Fruit fly (Drosophila melanogaster) whole organism, embryonic: ENCODE measurements around the gene asl.

Experiments
- CG11085 ChIP-seq: fragments of 200-800 bp; sonication (Bioruptor generic); IDR thresholded peaks from 2 replicates; pipeline ENCODE4 v1.3.6; 2022; ENCODE audit warnings: missing biosample characterization, missing genetic modification characterization
- CG11696 ChIP-seq: fragments of 200-800 bp; sonication (Bioruptor generic); IDR thresholded peaks from 2 replicates; pipeline ENCODE4 v1.3.6; 2022; ENCODE audit warnings: missing biosample characterization, missing genetic modification characterization
- CG15011 ChIP-seq: fragments of 200-800 bp; sonication (Bioruptor generic); optimal IDR thresholded peaks from 3 replicates; lab custom pipeline; 2018; ENCODE audit warnings: missing biosample characterization, mild to moderate bottlenecking, missing genetic modification characterization
- CG15073 ChIP-seq: fragments of 200-800 bp; sonication (Bioruptor generic); optimal IDR thresholded peaks from 2 replicates; lab custom pipeline; 2016; ENCODE audit warnings: missing biosample characterization, missing genetic modification characterization
- CG15269 ChIP-seq: fragments of 200-800 bp; sonication (Bioruptor generic); optimal IDR thresholded peaks from 2 replicates; lab custom pipeline; 2018; ENCODE audit warnings: missing biosample characterization, mild to moderate bottlenecking, missing genetic modification characterization, moderate library complexity
- CG15696 ChIP-seq: fragments of 200-800 bp; sonication (Bioruptor generic); optimal IDR thresholded peaks from 2 replicates; lab custom pipeline; 2019; ENCODE audit warnings: missing biosample characterization, mild to moderate bottlenecking, missing genetic modification characterization, moderate library complexity
- CG1603 ChIP-seq: fragments of 200-800 bp; sonication (Bioruptor generic); optimal IDR thresholded peaks from 2 replicates; lab custom pipeline; 2019; ENCODE audit warnings: missing biosample characterization, mild to moderate bottlenecking, missing genetic modification characterization, moderate library complexity
- CG1792 ChIP-seq: fragments of 200-800 bp; sonication (Bioruptor generic); optimal IDR thresholded peaks from 2 replicates; lab custom pipeline; 2016; ENCODE audit warnings: missing biosample characterization, missing genetic modification characterization
- CG18262 ChIP-seq: fragments of 200-800 bp; optimal IDR thresholded peaks from 3 replicates; lab custom pipeline; 2019; ENCODE audit warnings: missing biosample characterization, mild to moderate bottlenecking, missing genetic modification characterization, moderate library complexity
- CG2120 ChIP-seq: fragments of 200-800 bp; sonication (Bioruptor generic); optimal IDR thresholded peaks from 3 replicates; lab custom pipeline; 2016; ENCODE audit warnings: missing biosample characterization, missing genetic modification characterization
- CG5953 ChIP-seq: fragments of 200-800 bp; sonication (Bioruptor generic); IDR thresholded peaks from 2 replicates; pipeline ENCODE4 v1.3.6; 2022; ENCODE audit warnings: missing biosample characterization, missing genetic modification characterization
- CG6813 ChIP-seq: fragments of 200-800 bp; sonication (Bioruptor generic); optimal IDR thresholded peaks from 2 replicates; lab custom pipeline; 2017; ENCODE audit warnings: missing biosample characterization, missing genetic modification characterization, mild to moderate bottlenecking, moderate library complexity, missing genetic modification reagents
- Chrac-16 ChIP-seq: fragments of 200-800 bp; sonication (Bioruptor generic); optimal IDR thresholded peaks from 3 replicates; lab custom pipeline; 2016; ENCODE audit warnings: missing biosample characterization, missing genetic modification characterization
- Dp ChIP-seq: fragments of 200-800 bp; sonication (Bioruptor generic); optimal IDR thresholded peaks from 2 replicates; lab custom pipeline; 2018; ENCODE audit warnings: missing biosample characterization, mild to moderate bottlenecking, missing genetic modification characterization, moderate library complexity
- E2f2 ChIP-seq: fragments of 200-800 bp; sonication (Bioruptor generic); IDR thresholded peaks from 2 replicates; pipeline ENCODE4 v1.3.6; 2022; ENCODE audit warnings: missing biosample characterization, missing genetic modification characterization
- HLH54F ChIP-seq: fragments of 200-800 bp; sonication (Bioruptor generic); optimal IDR thresholded peaks from 3 replicates; lab custom pipeline; 2016; ENCODE audit warnings: missing biosample characterization, missing genetic modification characterization
- Hey ChIP-seq: fragments of 200-800 bp; sonication (Bioruptor generic); optimal IDR thresholded peaks from 3 replicates; lab custom pipeline; 2018; ENCODE audit warnings: missing biosample characterization, mild to moderate bottlenecking, missing genetic modification characterization
- Lhr ChIP-seq: fragments of 200-800 bp; sonication (Bioruptor generic); optimal IDR thresholded peaks from 3 replicates; lab custom pipeline; 2017; ENCODE audit warnings: mild to moderate bottlenecking, missing biosample characterization, missing genetic modification reagents, missing genetic modification characterization
- Lpt ChIP-seq: fragments of >200 bp; optimal IDR thresholded peaks from 2 replicates; lab custom pipeline; 2018; ENCODE audit warnings: missing biosample characterization, missing genetic modification characterization
- Mad ChIP-seq: fragments of 200-800 bp; sonication (Bioruptor generic); optimal IDR thresholded peaks from 2 replicates; lab custom pipeline; 2016; ENCODE audit warnings: missing biosample characterization, missing genetic modification characterization
- Oaz ChIP-seq: fragments of 200-800 bp; sonication (Bioruptor generic); IDR thresholded peaks from 2 replicates; pipeline ENCODE4 v1.3.6; 2022; ENCODE audit warnings: missing biosample characterization, missing genetic modification characterization
- Sry-β ChIP-seq: fragments of 200-800 bp; sonication (Bioruptor generic); optimal IDR thresholded peaks from 2 replicates; lab custom pipeline; 2018; ENCODE audit warnings: missing biosample characterization, mild to moderate bottlenecking, missing genetic modification characterization, moderate library complexity
- Stat92E ChIP-seq, 3 experiments: fragments of >200 bp in 2 of 3; fragments of 200-800 bp in 1 of 3; sonication (Bioruptor generic) in 1 of 3; optimal IDR thresholded peaks; 2 replicates each; lab custom pipeline; 2017 to 2019; ENCODE audit warnings: missing biosample characterization in 3 of 3, missing genetic modification characterization in 3 of 3, mild to moderate bottlenecking in 1 of 3, moderate library complexity in 1 of 3
- Vsx1 ChIP-seq: fragments of 200-800 bp; sonication (Bioruptor generic); optimal IDR thresholded peaks from 2 replicates; lab custom pipeline; 2017; ENCODE audit warnings: missing biosample characterization, mild to moderate bottlenecking, missing genetic modification characterization, missing genetic modification reagents
- YL-1 ChIP-seq: fragments of 200-800 bp; sonication (Bioruptor generic); optimal IDR thresholded peaks from 3 replicates; lab custom pipeline; 2017; ENCODE audit warnings: missing biosample characterization, mild to moderate bottlenecking, missing genetic modification characterization
- abd-A ChIP-seq: fragments of 200-800 bp; sonication (Bioruptor generic); optimal IDR thresholded peaks from 3 replicates; lab custom pipeline; 2019; ENCODE audit warnings: missing biosample characterization, mild to moderate bottlenecking, missing genetic modification characterization, moderate library complexity
- al ChIP-seq: fragments of 200-800 bp; sonication (Bioruptor generic); IDR thresholded peaks from 2 replicates; pipeline ENCODE4 v1.3.6; 2022; ENCODE audit warnings: missing biosample characterization, missing genetic modification characterization
- crc ChIP-seq: fragments of 200-800 bp; sonication (Bioruptor generic); optimal IDR thresholded peaks from 2 replicates; lab custom pipeline; 2016; ENCODE audit warnings: missing biosample characterization, missing genetic modification characterization
- danr ChIP-seq: fragments of 200-800 bp; sonication (Bioruptor generic); IDR thresholded peaks from 2 replicates; pipeline ENCODE4 v1.3.6; 2022; ENCODE audit warnings: missing biosample characterization, missing genetic modification characterization
- dmrt99B ChIP-seq: fragments of 200-800 bp; sonication (Bioruptor generic); optimal IDR thresholded peaks from 2 replicates; lab custom pipeline; 2018; ENCODE audit warnings: missing biosample characterization, mild to moderate bottlenecking, missing genetic modification characterization, moderate library complexity
- fd96Cb ChIP-seq: fragments of 200-800 bp; sonication (Bioruptor generic); optimal IDR thresholded peaks from 2 replicates; lab custom pipeline; 2018; ENCODE audit warnings: missing biosample characterization, mild to moderate bottlenecking, missing genetic modification characterization, moderate library complexity
- gro ChIP-seq: fragments of 200-800 bp; sonication (Bioruptor generic); optimal IDR thresholded peaks from 2 replicates; lab custom pipeline; 2016; ENCODE audit warnings: missing biosample characterization, missing genetic modification characterization
- gsb-n ChIP-seq: fragments of 200-800 bp; sonication (Bioruptor generic); optimal IDR thresholded peaks from 3 replicates; lab custom pipeline; 2018; ENCODE audit warnings: missing biosample characterization, mild to moderate bottlenecking, missing genetic modification characterization
- hbn ChIP-seq: fragments of 200-800 bp; sonication (Bioruptor generic); IDR thresholded peaks from 2 replicates; pipeline ENCODE4 v1.3.6; 2022; ENCODE audit warnings: missing biosample characterization, missing genetic modification characterization; ENCODE audit not compliant: partially characterized antibody
- insv ChIP-seq, 2 experiments: fragments of 200-800 bp; sonication (Bioruptor generic); optimal IDR thresholded peaks; 3 replicates each; lab custom pipeline; 2016 to 2018; ENCODE audit warnings: missing biosample characterization in 2 of 2, missing genetic modification characterization in 2 of 2
- lilli ChIP-seq: fragments of 200-800 bp; sonication (Bioruptor generic); optimal IDR thresholded peaks from 3 replicates; lab custom pipeline; 2016; ENCODE audit warnings: missing biosample characterization, missing genetic modification characterization
- pnt ChIP-seq: fragments of 200-800 bp; sonication (Bioruptor generic); optimal IDR thresholded peaks from 3 replicates; lab custom pipeline; 2016; ENCODE audit warnings: missing biosample characterization, missing genetic modification characterization
- shn ChIP-seq: fragments of 200-800 bp; sonication (Bioruptor generic); optimal IDR thresholded peaks from 3 replicates; lab custom pipeline; 2016; ENCODE audit warnings: missing biosample characterization, missing genetic modification characterization
- sna ChIP-seq: fragments of 200-800 bp; sonication (Bioruptor generic); IDR thresholded peaks from 2 replicates; pipeline ENCODE4 v1.3.6; 2022; ENCODE audit warnings: missing biosample characterization, missing genetic modification characterization; ENCODE audit not compliant: partially characterized antibody
- sr ChIP-seq: fragments of 200-800 bp; sonication (Bioruptor generic); IDR thresholded peaks from 3 replicates; pipeline ENCODE4 v1.3.6; 2022; ENCODE audit warnings: missing biosample characterization, missing genetic modification characterization
- sug ChIP-seq: fragments of 200-800 bp; optimal IDR thresholded peaks from 2 replicates; lab custom pipeline; 2019; ENCODE audit warnings: missing biosample characterization, mild to moderate bottlenecking, missing genetic modification characterization, moderate library complexity
- tna ChIP-seq: fragments of 200-800 bp; sonication (Bioruptor generic); IDR thresholded peaks from 2 replicates; pipeline ENCODE4 v1.3.6; 2022; ENCODE audit warnings: missing biosample characterization, missing genetic modification characterization; ENCODE audit not compliant: partially characterized antibody
- twi ChIP-seq: fragments of 200-800 bp; optimal IDR thresholded peaks from 2 replicates; lab custom pipeline; 2019; ENCODE audit warnings: missing biosample characterization, mild to moderate bottlenecking, missing genetic modification characterization, moderate library complexity
- unc-4 ChIP-seq: fragments of 200-800 bp; sonication (Bioruptor generic); IDR thresholded peaks from 2 replicates; pipeline ENCODE4 v1.3.6; 2022; ENCODE audit warnings: missing biosample characterization, missing genetic modification characterization; ENCODE audit not compliant: partially characterized antibody
- unpg ChIP-seq: fragments of 200-800 bp; sonication (Bioruptor generic); optimal IDR thresholded peaks from 3 replicates; lab custom pipeline; 2018; ENCODE audit warnings: missing biosample characterization, mild to moderate bottlenecking, missing genetic modification characterization, moderate library complexity
- vnd ChIP-seq: fragments of 200-800 bp; sonication (Bioruptor generic); IDR thresholded peaks from 3 replicates; pipeline ENCODE4 v1.3.6; 2022; ENCODE audit warnings: missing biosample characterization, missing genetic modification characterization; ENCODE audit not compliant: partially characterized antibody
- yki ChIP-seq: fragments of >200 bp; optimal IDR thresholded peaks from 3 replicates; lab custom pipeline; 2018
- zen2 ChIP-seq: fragments of 200-800 bp; sonication (Bioruptor generic); IDR thresholded peaks from 3 replicates; pipeline ENCODE4 v1.3.6; 2022; ENCODE audit warnings: missing biosample characterization, missing genetic modification characterization; ENCODE audit not compliant: partially characterized antibody

asl gene

dm6 chr3R:5648569-5649476 lies 42.5 kb upstream of the asl start, which contains the start of the genes MTA1-like and Sec23 (continued):
- TF ChIP-seq gsb-n (peak; percentile 25), E2f2 (GFP tag; lab: Robert Waterston, UW) (no peak), twi (tag; lab: Kevin White, UChicago) (peak; percentile 44), Stat92E (GFP tag; optimal IDR thresholded peaks at IDR 0.05; lab: Kevin White, UChicago) (peak in 1 of 3 experiments; percentile 48), CG11085 (GFP tag; lab: Robert Waterston, UW) (no peak), CG6813 (GFP tag; lab: Kevin White, UChicago) (peak; percentile 7), abd-A (no peak), lilli (GFP tag; lab: Kevin White, UChicago) (peak; percentile 65), Lhr (GFP tag; lab: Kevin White, UChicago) (peak; percentile 4), Sry-β (peak; percentile 53), Mad (no peak), CG2120 (GFP tag; lab: Kevin White, UChicago) (peak; percentile 51), CG18262 (tag; lab: Kevin White, UChicago) (peak; percentile 75), pnt (no peak), CG15269 (tag; lab: Kevin White, UChicago) (peak; percentile 43), CG15073 (GFP tag; lab: Kevin White, UChicago) (no peak), HLH54F (GFP tag; lab: Kevin White, UChicago) (peak; percentile 38), crc (no peak), sna (GFP tag; lab: Robert Waterston, UW) (peak; percentile 94), gro (no peak), vnd (GFP tag; lab: Robert Waterston, UW) (peak; percentile 95), Vsx1 (GFP tag; lab: Kevin White, UChicago) (peak; percentile 37), insv (GFP tag; optimal IDR thresholded peaks at IDR 0.05; lab: Kevin White, UChicago) (peak in 1 of 2 experiments; percentile 73), Lpt (GFP tag; lab: Kevin White, UChicago) (no peak), Oaz (no peak), CG15011 (GFP tag; lab: Kevin White, UChicago) (no peak), CG1792 (GFP tag; lab: Kevin White, UChicago) (no peak), al (peak; percentile 54), CG5953 (GFP tag; lab: Robert Waterston, UW) (no peak), sug (tag; lab: Kevin White, UChicago) (peak; percentile 64), danr (GFP tag; lab: Robert Waterston, UW) (no peak; the same call in 1 of the 2 replicates), shn (GFP tag; lab: Kevin White, UChicago) (no peak), CG15696 (tag; lab: Kevin White, UChicago) (peak; percentile 49), zen2 (GFP tag; lab: Robert Waterston, UW) (peak; percentile 85; the same call in 2 of the 3 replicates), fd96Cb (tag; lab: Kevin White, UChicago) (peak; percentile 18), Dp (peak; percentile 5), Hey (no peak), hbn (GFP tag; lab: Robert Waterston, UW) (peak; percentile 88), yki (lab: Kevin White, UChicago) (no peak), unc-4 (GFP tag; lab: Robert Waterston, UW) (peak; percentile 92), CG1603 (tag; lab: Kevin White, UChicago) (peak; percentile 49), sr (GFP tag; lab: Robert Waterston, UW) (no peak), CG11696 (GFP tag; lab: Robert Waterston, UW) (no peak), dmrt99B (tag; lab: Kevin White, UChicago) (peak; percentile 51), YL-1 (peak; percentile 80), unpg (peak; percentile 29), Chrac-16 (peak; percentile 43), tna (GFP tag; lab: Robert Waterston, UW) (peak; percentile 80)
